Worm (Caenorhabditis elegans) whole organism, L4 larva: ENCODE measurements around the gene odr-7.

ENCODE experiments used
- T26A8.4 ChIP-seq: fragments of 200-800 bp; sonication (Bioruptor generic); IDR thresholded peaks from 2 replicates; pipeline ENCODE4 v1.3.6; 2022; ENCODE audit warnings: missing genetic modification characterization, missing compliant biosample characterization
- Y105C5A.15 ChIP-seq: fragments of 200-800 bp; sonication (Bioruptor generic); IDR thresholded peaks from 2 replicates; pipeline ENCODE4 v1.3.6; 2022; ENCODE audit warnings: missing genetic modification characterization, missing compliant biosample characterization
- ZK546.5 ChIP-seq, 2 experiments: sonication (generic microtip); optimal IDR thresholded peaks; 2 replicates each; lab custom pipeline; 2017; ENCODE audit warnings: missing biosample characterization in 2 of 2, missing genetic modification characterization in 2 of 2
- ceh-44 ChIP-seq: fragments of 200-800 bp; sonication (Bioruptor generic); IDR thresholded peaks from 2 replicates; pipeline ENCODE4 v1.3.6; 2022; ENCODE audit warnings: missing genetic modification reagents, missing genetic modification characterization, missing compliant biosample characterization
- daf-16 ChIP-seq, 3 experiments: sonication (generic microtip); optimal IDR thresholded peaks; 2 replicates each; lab custom pipeline; 2016 to 2017; ENCODE audit warnings: missing genetic modification characterization in 3 of 3, missing genetic modification reagents in 3 of 3, mild to moderate bottlenecking in 2 of 3, missing compliant biosample characterization in 2 of 3, missing biosample characterization in 1 of 3, moderate library complexity in 1 of 3
- egl-43 ChIP-seq: fragments of 200-800 bp; sonication (Bioruptor generic); IDR thresholded peaks from 2 replicates; pipeline ENCODE4 v1.3.6; 2022; ENCODE audit warnings: missing genetic modification reagents, missing genetic modification characterization, missing compliant biosample characterization
- lin-39 ChIP-seq: fragments of 150-350 bp; optimal IDR thresholded peaks from 2 replicates; lab custom pipeline; 2014; ENCODE audit warnings: missing biosample characterization, missing genetic modification reagents, missing genetic modification characterization
- mdl-1 ChIP-seq, 2 experiments: fragments of 150-350 bp in 1 of 2; sonication (generic microtip) in 1 of 2; optimal IDR thresholded peaks; 2 replicates each; lab custom pipeline; 2014 to 2017; ENCODE audit warnings: missing biosample characterization in 2 of 2, missing genetic modification characterization in 2 of 2
- mep-1 ChIP-seq: fragments of 150-350 bp; sonication (generic microtip); optimal IDR thresholded peaks from 3 replicates; lab custom pipeline; 2014; ENCODE audit warnings: missing biosample characterization, missing genetic modification characterization
- nhr-11 ChIP-seq: fragments of 150-350 bp; optimal IDR thresholded peaks from 2 replicates; lab custom pipeline; 2014; ENCODE audit warnings: missing biosample characterization, missing genetic modification characterization
- nhr-28 ChIP-seq: fragments of 150-350 bp; optimal IDR thresholded peaks from 2 replicates; lab custom pipeline; 2014; ENCODE audit warnings: missing biosample characterization, missing genetic modification characterization
- pha-4 ChIP-seq, 2 experiments: fragments of 150-350 bp in 1 of 2; fragments of 200-800 bp in 1 of 2; sonication (Bioruptor generic) in 1 of 2; IDR thresholded peaks in 1 of 2; optimal IDR thresholded peaks in 1 of 2; 2 replicates each; pipeline versions ENCODE4 v1.3.6 to Lab custom; 2014 to 2022; ENCODE audit warnings: missing genetic modification characterization in 2 of 2, missing genetic modification reagents in 2 of 2, missing biosample characterization in 1 of 2, missing compliant biosample characterization in 1 of 2
- zag-1 ChIP-seq: fragments of 150-350 bp; optimal IDR thresholded peaks from 2 replicates; lab custom pipeline; 2014; ENCODE audit warnings: missing biosample characterization, missing genetic modification characterization
- ztf-7 ChIP-seq: fragments of 150-350 bp; optimal IDR thresholded peaks from 2 replicates; lab custom pipeline; 2014; ENCODE audit warnings: missing biosample characterization, missing genetic modification characterization

DNA sequence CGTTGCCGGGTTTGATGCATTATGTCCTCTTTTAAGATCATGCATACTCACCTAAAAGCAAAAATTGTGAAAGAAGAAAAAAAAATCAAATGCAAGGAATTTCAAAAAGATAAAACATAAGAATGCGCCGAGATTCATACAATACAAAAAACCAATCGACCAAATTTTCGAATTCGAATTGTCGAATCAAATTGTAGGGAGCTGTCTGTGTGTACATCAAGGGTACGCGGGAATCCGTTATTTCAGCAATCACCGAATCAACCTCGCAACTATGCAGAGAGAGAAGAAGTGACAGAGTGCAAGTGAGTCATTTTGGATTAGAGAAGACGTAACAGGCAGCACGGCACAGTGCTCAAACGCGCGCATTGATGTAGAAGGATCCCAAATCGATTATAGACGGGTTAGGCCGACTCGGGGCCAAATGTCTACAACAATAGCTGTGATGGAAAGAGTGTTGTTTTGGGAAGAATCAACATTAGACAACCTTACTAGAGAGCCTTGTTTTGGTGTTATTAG is 41.9 kb upstream of the odr-7 start, which contains the start of gene sdz-19:
- TF ChIP-seq Y105C5A.15 (GFP tag; lab: Robert Waterston, UW) (no peak), daf-16 (GFP tag; optimal IDR thresholded peaks at IDR 0.05; lab: Kevin White, UChicago) (no peak), daf-16 (tag; optimal IDR thresholded peaks at IDR 0.05; lab: Kevin White, UChicago) (no peak), mdl-1 (tag; optimal IDR thresholded peaks at IDR 0.05; lab: Kevin White, UChicago) (no peak), egl-43 (GFP tag; lab: Robert Waterston, UW) (no peak), nhr-28 (no peak), zag-1 (tag; lab: Kevin White, UChicago) (no peak), lin-39 (tag; lab: Kevin White, UChicago) (no peak), mep-1 (no peak), nhr-11 (no peak), pha-4 (GFP tag; IDR thresholded peaks at IDR 0.05; lab: Robert Waterston, UW) (no peak), pha-4 (tag; optimal IDR thresholded peaks at IDR 0.05; lab: Kevin White, UChicago) (no peak), ZK546.5 (tag; optimal IDR thresholded peaks at IDR 0.05; lab: Kevin White, UChicago) (no peak), T26A8.4 (GFP tag; lab: Robert Waterston, UW) (peak; percentile 34; the same call in 1 of the 2 replicates), ceh-44 (GFP tag; lab: Robert Waterston, UW) (no peak), ztf-7 (tag; lab: Kevin White, UChicago) (no peak)
